Worm (Caenorhabditis elegans) whole organism, L2 larva: Measurements from ENCODE around the gene Y37E11B.5.

Source experiments
- C34F6.9 ChIP-seq: fragments of 150-350 bp; optimal IDR thresholded peaks from 2 replicates; lab custom pipeline; 2014; ENCODE audit warnings: missing biosample characterization, missing genetic modification characterization
- R02D3.7 ChIP-seq: fragments of 150-350 bp; optimal IDR thresholded peaks from 2 replicates; lab custom pipeline; 2014; ENCODE audit warnings: missing biosample characterization, missing genetic modification characterization
- Y55F3AM.14 ChIP-seq: fragments of 200-800 bp; sonication (Bioruptor generic); optimal IDR thresholded peaks from 2 replicates; lab custom pipeline; 2018; ENCODE audit warnings: mild to moderate bottlenecking, missing genetic modification characterization, missing compliant biosample characterization
- ZK546.5 ChIP-seq: sonication (generic microtip); optimal IDR thresholded peaks from 2 replicates; lab custom pipeline; 2017; ENCODE audit warnings: missing biosample characterization, missing genetic modification characterization
- alr-1 ChIP-seq: fragments of 150-350 bp; optimal IDR thresholded peaks from 2 replicates; lab custom pipeline; 2014; ENCODE audit warnings: missing biosample characterization, missing genetic modification characterization
- aly-2 ChIP-seq: fragments of 150-350 bp; optimal IDR thresholded peaks from 2 replicates; lab custom pipeline; 2014; ENCODE audit warnings: missing biosample characterization, missing genetic modification characterization
- ama-1 ChIP-seq: fragments of 150-350 bp; optimal IDR thresholded peaks from 2 replicates; lab custom pipeline; 2018; ENCODE audit warnings: inconsistent platforms
- blmp-1 ChIP-seq: sonication (generic microtip); optimal IDR thresholded peaks from 2 replicates; lab custom pipeline; 2017; ENCODE audit warnings: missing genetic modification characterization, mild to moderate bottlenecking, missing compliant biosample characterization, antibody characterized with exemption, moderate library complexity; ENCODE audit not compliant: insufficient read depth
- ceh-16 ChIP-seq: fragments of 150-350 bp; optimal IDR thresholded peaks from 2 replicates; lab custom pipeline; 2014; ENCODE audit warnings: missing biosample characterization, missing genetic modification characterization
- ceh-82 ChIP-seq: fragments of 150-350 bp; optimal IDR thresholded peaks from 2 replicates; lab custom pipeline; 2014; ENCODE audit warnings: missing biosample characterization, missing genetic modification characterization
- crh-2 ChIP-seq: sonication (generic microtip); optimal IDR thresholded peaks from 2 replicates; lab custom pipeline; 2017; ENCODE audit warnings: missing biosample characterization, missing genetic modification characterization
- egl-27 ChIP-seq: sonication (generic microtip); optimal IDR thresholded peaks from 3 replicates; lab custom pipeline; 2017; ENCODE audit warnings: missing biosample characterization, missing genetic modification reagents, missing genetic modification characterization
- elt-3 ChIP-seq: sonication (generic microtip); optimal IDR thresholded peaks from 2 replicates; lab custom pipeline; 2017; ENCODE audit warnings: missing biosample characterization, missing genetic modification characterization
- fos-1 ChIP-seq: fragments of 150-350 bp; optimal IDR thresholded peaks from 2 replicates; lab custom pipeline; 2014; ENCODE audit warnings: missing biosample characterization, missing genetic modification characterization
- lin-11 ChIP-seq: fragments of 150-350 bp; sonication (generic microtip); optimal IDR thresholded peaks from 2 replicates; lab custom pipeline; 2014; ENCODE audit warnings: missing biosample characterization, missing genetic modification characterization, inconsistent platforms, mixed read lengths
- lin-13 ChIP-seq: fragments of 150-350 bp; optimal IDR thresholded peaks from 2 replicates; lab custom pipeline; 2014; ENCODE audit warnings: missing biosample characterization, missing genetic modification reagents, missing genetic modification characterization
- lin-39 ChIP-seq: fragments of 150-350 bp; optimal IDR thresholded peaks from 2 replicates; lab custom pipeline; 2014; ENCODE audit warnings: missing biosample characterization, missing genetic modification reagents, missing genetic modification characterization
- lsy-2 ChIP-seq, 2 experiments: fragments of 150-350 bp in 1 of 2; sonication (generic microtip) in 1 of 2; optimal IDR thresholded peaks; 2 replicates each; lab custom pipeline; 2014 to 2017; ENCODE audit warnings: missing biosample characterization in 2 of 2, missing genetic modification characterization in 2 of 2
- mdl-1 ChIP-seq, 2 experiments: fragments of 150-350 bp in 1 of 2; sonication (generic microtip) in 1 of 2; optimal IDR thresholded peaks; 2 replicates each; lab custom pipeline; 2017; ENCODE audit warnings: missing biosample characterization in 2 of 2, missing genetic modification characterization in 2 of 2
- nhr-10 ChIP-seq: sonication (generic microtip); optimal IDR thresholded peaks from 2 replicates; lab custom pipeline; 2017; ENCODE audit warnings: missing biosample characterization, missing genetic modification characterization
- nhr-11 ChIP-seq: fragments of 150-350 bp; optimal IDR thresholded peaks from 2 replicates; lab custom pipeline; 2014; ENCODE audit warnings: missing biosample characterization, missing genetic modification characterization
- nhr-129 ChIP-seq: fragments of 150-350 bp; optimal IDR thresholded peaks from 2 replicates; lab custom pipeline; 2014; ENCODE audit warnings: missing biosample characterization, missing genetic modification characterization
- nhr-21 ChIP-seq: fragments of 150-350 bp; optimal IDR thresholded peaks from 2 replicates; lab custom pipeline; 2014; ENCODE audit warnings: missing biosample characterization, missing genetic modification characterization
- nhr-23 ChIP-seq: fragments of 150-350 bp; optimal IDR thresholded peaks from 2 replicates; lab custom pipeline; 2014; ENCODE audit warnings: missing biosample characterization, missing genetic modification reagents, missing genetic modification characterization
- nhr-237 ChIP-seq: fragments of 150-350 bp; optimal IDR thresholded peaks from 2 replicates; lab custom pipeline; 2014; ENCODE audit warnings: missing biosample characterization, missing genetic modification characterization
- nhr-6 ChIP-seq: fragments of 150-350 bp; optimal IDR thresholded peaks from 2 replicates; lab custom pipeline; 2014; ENCODE audit warnings: missing biosample characterization, missing genetic modification characterization
- nhr-77 ChIP-seq: fragments of 150-350 bp; optimal IDR thresholded peaks from 2 replicates; lab custom pipeline; 2014; ENCODE audit warnings: missing biosample characterization, missing genetic modification characterization
- sma-9 ChIP-seq, 2 experiments: fragments of 150-350 bp in 1 of 2; sonication (generic microtip) in 1 of 2; optimal IDR thresholded peaks; 2 replicates each; lab custom pipeline; 2014 to 2016; ENCODE audit warnings: missing genetic modification characterization in 2 of 2, mild to moderate bottlenecking in 1 of 2, missing biosample characterization in 1 of 2, missing compliant biosample characterization in 1 of 2, missing genetic modification reagents in 1 of 2, moderate library complexity in 1 of 2
- unc-39 ChIP-seq: fragments of 150-350 bp; optimal IDR thresholded peaks from 2 replicates; lab custom pipeline; 2014; ENCODE audit warnings: missing biosample characterization, missing genetic modification characterization
- unc-55 ChIP-seq: fragments of 150-350 bp; sonication (generic microtip); optimal IDR thresholded peaks from 3 replicates; lab custom pipeline; 2014; ENCODE audit warnings: missing biosample characterization, missing genetic modification reagents, missing genetic modification characterization
- unc-62 ChIP-seq: fragments of 150-350 bp; optimal IDR thresholded peaks from 2 replicates; lab custom pipeline; 2014; ENCODE audit warnings: missing biosample characterization, missing genetic modification reagents, missing genetic modification characterization
- zag-1 ChIP-seq: fragments of 150-350 bp; optimal IDR thresholded peaks from 2 replicates; lab custom pipeline; 2014; ENCODE audit warnings: missing biosample characterization, missing genetic modification characterization
- ztf-1 ChIP-seq: fragments of 200-800 bp; sonication (Bioruptor generic); conservative IDR thresholded peaks from 2 replicates; pipeline ENCODE4 v1.3.6; 2022; ENCODE audit warnings: missing genetic modification characterization, missing compliant biosample characterization
- ztf-4 ChIP-seq: fragments of 150-350 bp; optimal IDR thresholded peaks from 2 replicates; lab custom pipeline; 2014; ENCODE audit warnings: missing biosample characterization, missing genetic modification characterization

Y37E11B.5 gene

DNA sequence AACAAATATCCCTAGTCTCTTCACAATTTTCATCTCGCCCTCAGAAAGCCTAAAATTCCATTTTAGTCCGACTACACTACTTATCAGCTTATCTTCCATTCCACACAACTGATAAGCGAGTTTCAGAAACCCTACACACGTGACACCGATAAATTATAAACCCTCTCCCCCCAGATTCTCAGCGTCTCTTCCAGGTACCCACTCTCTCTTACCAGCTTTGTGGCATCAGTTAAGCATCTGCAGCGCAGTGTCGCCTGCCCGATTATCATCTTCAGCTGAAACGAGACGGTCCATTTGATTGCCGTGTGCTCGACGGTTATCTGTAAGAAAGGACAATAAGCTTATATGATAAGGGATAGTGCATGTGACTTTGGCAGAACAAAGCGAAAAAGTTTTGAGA is 13.5 kb upstream of the Y37E11B.5 start (continued):
- TF ChIP-seq lin-39 (tag; lab: Kevin White, UChicago) (no peak), nhr-77 (no peak), lin-13 (GFP tag; lab: Kevin White, UChicago) (no peak), unc-39 (no peak), nhr-129 (no peak), ceh-82 (tag; lab: Kevin White, UChicago) (no peak), R02D3.7 (tag; lab: Kevin White, UChicago) (no peak), nhr-237 (no peak), ceh-16 (tag; lab: Kevin White, UChicago) (no peak), zag-1 (tag; lab: Kevin White, UChicago) (no peak), Y55F3AM.14 (GFP tag; lab: Kevin White, UChicago) (no peak), blmp-1 (tag; lab: Kevin White, UChicago) (no peak)

- TF ChIP-seq lin-11 = no peak
- no peak for TF ChIP-seq ztf-1 (GFP tag; lab: Robert Waterston, UW)
- TF ChIP-seq unc-39 = no peak
- TF ChIP-seq ztf-4 (tag; lab: Kevin White, UChicago) = no peak
- TF ChIP-seq lsy-2 (tag; optimal IDR thresholded peaks at IDR 0.05; lab: Kevin White, UChicago) = no peak
- TF ChIP-seq sma-9 (GFP tag; optimal IDR thresholded peaks at IDR 0.05; lab: Kevin White, UChicago) = no peak
- TF ChIP-seq sma-9 (tag; optimal IDR thresholded peaks at IDR 0.05; lab: Kevin White, UChicago) = no peak
- no peak for TF ChIP-seq alr-1 (tag; lab: Kevin White, UChicago)
- TF ChIP-seq elt-3 (tag; lab: Kevin White, UChicago) = no peak
- no peak for TF ChIP-seq nhr-10 (tag; lab: Kevin White, UChicago)
- no peak for TF ChIP-seq ZK546.5
- TF ChIP-seq Y55F3AM.14 (GFP tag; lab: Kevin White, UChicago) = no peak
- no peak for TF ChIP-seq unc-55 (GFP tag; lab: Kevin White, UChicago)
- TF ChIP-seq nhr-237 = no peak
- no peak for TF ChIP-seq nhr-11 (tag; lab: Kevin White, UChicago)
- TF ChIP-seq crh-2 (tag; lab: Kevin White, UChicago) = no peak
- TF ChIP-seq C34F6.9 (tag; lab: Kevin White, UChicago) = no peak
- no peak for TF ChIP-seq blmp-1 (tag; lab: Kevin White, UChicago)
- TF ChIP-seq nhr-23 (tag; lab: Kevin White, UChicago) = no peak
Measured at ce11 chrIV:3610987-3611386, 12.6 kb upstream of the Y37E11B.5 start.

DNA sequence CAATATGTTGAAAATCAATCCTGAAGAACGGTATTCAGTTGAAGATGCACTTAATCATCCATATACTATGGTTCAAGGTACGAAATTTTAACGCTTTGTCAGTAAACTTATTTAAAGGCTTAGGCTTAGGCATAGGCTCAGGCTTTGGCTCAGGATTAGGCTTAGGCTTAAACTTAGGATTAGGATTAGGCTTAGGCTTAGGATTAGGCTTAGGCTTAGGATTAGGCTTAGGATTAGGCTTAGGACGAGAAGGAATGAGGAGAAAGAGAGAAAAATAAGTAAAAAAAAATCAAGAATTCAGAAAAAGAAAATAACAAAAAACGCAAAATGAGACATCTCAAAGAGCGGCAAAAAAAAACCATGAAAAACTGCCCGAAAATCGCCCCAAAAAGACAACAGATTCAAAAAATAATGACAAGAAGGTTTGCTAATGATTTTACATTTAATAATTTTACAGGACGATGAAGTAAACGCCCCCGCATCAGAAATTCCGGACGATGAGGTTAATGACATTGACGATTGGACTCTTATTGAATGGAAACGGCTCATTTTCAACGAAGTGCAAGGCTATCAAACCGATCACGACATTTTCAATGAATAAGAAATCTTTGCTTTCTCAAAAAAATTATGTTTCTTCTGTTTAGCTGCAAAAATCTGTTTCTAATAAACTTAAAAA is 10.3 kb upstream of the Y37E11B.5 start:
- TF ChIP-seq nhr-129 (no peak), nhr-6 (tag; lab: Kevin White, UChicago) (no peak), nhr-21 (tag; lab: Kevin White, UChicago) (no peak), nhr-23 (tag; lab: Kevin White, UChicago) (no peak), mdl-1 (tag; optimal IDR thresholded peaks at IDR 0.05; lab: Kevin White, UChicago) (no peak), alr-1 (tag; lab: Kevin White, UChicago) (no peak)

DNA sequence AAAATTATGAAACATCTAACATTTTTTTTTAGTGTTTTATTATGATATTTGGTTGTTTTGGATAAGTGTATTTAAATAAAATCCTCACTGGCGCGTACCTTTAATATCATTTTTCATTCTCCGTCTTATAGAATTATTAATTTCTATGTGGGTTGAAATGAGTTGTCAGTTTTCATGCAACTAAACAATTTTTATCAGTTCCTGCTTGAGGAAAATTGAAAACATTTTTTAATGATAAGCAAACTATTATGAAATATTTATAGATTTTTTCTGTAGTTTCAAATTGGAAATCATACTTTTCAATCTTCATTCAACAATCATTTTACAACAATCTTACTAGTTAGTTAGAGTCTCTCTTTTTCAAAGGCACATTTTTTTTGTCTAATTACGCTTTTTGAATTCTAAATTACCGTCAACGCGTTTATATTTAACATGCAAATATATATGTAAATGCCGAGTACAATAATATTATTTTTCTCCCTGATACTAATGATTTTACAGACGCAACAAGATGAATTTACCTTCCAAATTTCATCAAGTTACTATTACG is 8.0 kb upstream of the Y37E11B.5 start, which contains the start of the genes Y37E11B.10 and kgb-2:
TSS of gene Y37E11B.10 (minus strand) at position 182 of the 550 bp plus-strand sequence.
TSS of gene kgb-2 (plus strand) at position 500 of the 550 bp plus-strand sequence.
- TF ChIP-seq ama-1 (no peak), nhr-6 (tag; lab: Kevin White, UChicago) (no peak), Y55F3AM.14 (GFP tag; lab: Kevin White, UChicago) (no peak), nhr-129 (no peak), lin-13 (GFP tag; lab: Kevin White, UChicago) (no peak), fos-1 (tag; lab: Kevin White, UChicago) (peak; percentile 65)
- TF ChIP-seq, all 48 proteins: peak for 1

- TF ChIP-seq blmp-1 (tag; lab: Kevin White, UChicago) (no peak), aly-2 (no peak), lin-13 (GFP tag; lab: Kevin White, UChicago) (no peak), lsy-2 (tag; optimal IDR thresholded peaks at IDR 0.05; lab: Kevin White, UChicago) (no peak), egl-27 (tag; lab: Kevin White, UChicago) (no peak), unc-39 (no peak), nhr-129 (no peak), ceh-82 (tag; lab: Kevin White, UChicago) (no peak), nhr-10 (tag; lab: Kevin White, UChicago) (no peak), unc-62 (no peak)
Measured at ce11 chrIV:3604104-3604503, 5.8 kb upstream of the Y37E11B.5 start.
